Worm (Caenorhabditis elegans): ENCODE data around the gene F49E8.7.

- no peak for TF ChIP-seq egl-27 (tag; optimal IDR thresholded peaks at IDR 0.05)
- TF ChIP-seq lsy-2 (tag; optimal IDR thresholded peaks at IDR 0.05): no peak
- no peak for TF ChIP-seq blmp-1 (tag; optimal IDR thresholded peaks at IDR 0.05; ENCODE audit: insufficient read depth)
- TF ChIP-seq ceh-82 (tag; optimal IDR thresholded peaks at IDR 0.05): no peak
- TF ChIP-seq sma-3 (GFP tag; optimal IDR thresholded peaks at IDR 0.05): no peak
- no peak for TF ChIP-seq dmd-4 (tag; optimal IDR thresholded peaks at IDR 0.05)
- no peak for TF ChIP-seq ama-1 (optimal IDR thresholded peaks at IDR 0.05)
- TF ChIP-seq mab-5 (tag; optimal IDR thresholded peaks at IDR 0.05): no peak
- no peak for TF ChIP-seq nhr-11 (tag; optimal IDR thresholded peaks at IDR 0.05)
- TF ChIP-seq unc-62 (GFP tag; optimal IDR thresholded peaks at IDR 0.05): no peak
- no peak for TF ChIP-seq nhr-25 (tag; optimal IDR thresholded peaks at IDR 0.05)
- TF ChIP-seq skn-1 (tag; optimal IDR thresholded peaks at IDR 0.05): no peak
- TF ChIP-seq aly-2 (tag; optimal IDR thresholded peaks at IDR 0.05): no peak
Observed at ce11 chrIV:7551254-7551653, 4.9 kb downstream of the F49E8.7 start.
